Worm (Caenorhabditis elegans) whole organism, L1 larva: ENCODE data around the gene rpac-40.

ENCODE experiments used
- hlh-17 ChIP-seq: fragments of 200-800 bp; sonication (Bioruptor generic); optimal IDR thresholded peaks from 2 replicates; lab custom pipeline; 2018; ENCODE audit warnings: missing genetic modification characterization, mild to moderate bottlenecking, missing compliant biosample characterization, moderate library complexity, borderline replicate concordance
- lir-3 ChIP-seq: sonication (generic microtip); optimal IDR thresholded peaks from 2 replicates; lab custom pipeline; 2016; ENCODE audit warnings: mild to moderate bottlenecking, missing genetic modification characterization, moderate library complexity, missing compliant biosample characterization; ENCODE audit not compliant: poor library complexity
- nhr-12 ChIP-seq: sonication (generic microtip); optimal IDR thresholded peaks from 2 replicates; lab custom pipeline; 2017; ENCODE audit warnings: missing biosample characterization, missing genetic modification characterization
- nhr-237 ChIP-seq: fragments of 150-350 bp; optimal IDR thresholded peaks from 2 replicates; lab custom pipeline; 2014; ENCODE audit warnings: missing biosample characterization, missing genetic modification characterization

The rpac-40 gene

ce11 chrV:4250047-4250446, 50.8 kb downstream of the rpac-40 start, which contains the start of gene srt-13:
srt-13 (minus strand) TSS chrV:4250147.
- TF ChIP-seq nhr-12 (tag; lab: Kevin White, UChicago) = no peak
- TF ChIP-seq nhr-237 = no peak
- TF ChIP-seq lir-3 (tag; lab: Kevin White, UChicago) = no peak
- TF ChIP-seq hlh-17 (GFP tag; lab: Kevin White, UChicago) = no peak
